Worm (Caenorhabditis elegans) whole organism, L3 larva: ENCODE data around the gene bcmo-2.

ENCODE experiments used
- R02D3.7 ChIP-seq: fragments of 150-350 bp; optimal IDR thresholded peaks from 2 replicates; lab custom pipeline; 2014; ENCODE audit warnings: missing biosample characterization, missing genetic modification characterization
- fkh-2 ChIP-seq: fragments of 150-350 bp; optimal IDR thresholded peaks from 2 replicates; lab custom pipeline; 2014; ENCODE audit warnings: missing biosample characterization, missing genetic modification reagents, missing genetic modification characterization
- nhr-12 ChIP-seq: fragments of 150-350 bp; optimal IDR thresholded peaks from 2 replicates; lab custom pipeline; 2014; ENCODE audit warnings: missing biosample characterization, missing genetic modification characterization
- nhr-43 ChIP-seq: sonication (generic microtip); optimal IDR thresholded peaks from 2 replicates; lab custom pipeline; 2016; ENCODE audit warnings: mild to moderate bottlenecking, missing genetic modification characterization, missing compliant biosample characterization; ENCODE audit not compliant: poor library complexity, severe bottlenecking
- pqm-1 ChIP-seq: fragments of 150-350 bp; optimal IDR thresholded peaks from 2 replicates; lab custom pipeline; 2017; ENCODE audit warnings: missing biosample characterization, missing genetic modification characterization, inconsistent platforms
- sea-2 ChIP-seq: fragments of 150-350 bp; sonication (generic microtip); optimal IDR thresholded peaks from 4 replicates; lab custom pipeline; 2014; ENCODE audit warnings: missing biosample characterization, missing genetic modification reagents, missing genetic modification characterization
- snpc-4 ChIP-seq: fragments of 150-350 bp; optimal IDR thresholded peaks from 2 replicates; lab custom pipeline; 2014; ENCODE audit warnings: missing biosample characterization, missing genetic modification characterization

ce11 chrII:3860826-3861225 is 49.8 kb downstream of the bcmo-2 start, which contains the start of gene oac-11:
- TF ChIP-seq snpc-4 (no peak), fkh-2 (tag; lab: Kevin White, UChicago) (no peak), sea-2 (GFP tag; lab: Kevin White, UChicago) (no peak), nhr-43 (tag; lab: Kevin White, UChicago) (no peak), nhr-12 (tag; lab: Kevin White, UChicago) (no peak), pqm-1 (tag; lab: Kevin White, UChicago) (no peak), R02D3.7 (tag; lab: Kevin White, UChicago) (no peak)
